Worm (Caenorhabditis elegans): ENCODE results near the gene unc-32.

Gene unc-32

ce11 chrIII:8926512-8926911 is 21.1 kb downstream of the unc-32 start:
- TF ChIP-seq nfya-1 (tag; optimal IDR thresholded peaks at IDR 0.05; ENCODE audit: insufficient read depth), result peak; percentile 28
- TF ChIP-seq egl-27 (tag; optimal IDR thresholded peaks at IDR 0.05), result no peak
- peak; percentile 7 for TF ChIP-seq mdl-1 (tag; optimal IDR thresholded peaks at IDR 0.05)

DNA sequence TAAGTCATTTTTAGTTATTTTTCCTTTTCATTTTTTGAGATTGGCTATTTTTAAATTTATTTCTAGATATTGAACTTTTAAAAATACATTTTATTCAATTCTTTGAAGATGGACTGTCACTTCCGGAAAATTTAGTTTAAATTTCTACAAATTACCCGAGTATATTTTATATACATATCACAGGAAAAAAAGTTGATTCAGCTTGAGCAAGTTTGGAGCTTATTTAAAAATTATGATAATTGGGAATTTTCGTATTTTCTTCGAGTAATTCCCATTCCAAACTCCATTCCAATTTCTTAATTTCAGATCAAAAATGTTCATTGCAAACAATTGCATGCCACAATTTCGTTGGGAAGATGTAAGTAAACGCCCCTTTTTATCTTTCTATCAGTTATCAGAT is 24.3 kb downstream of the unc-32 start, which contains the start of gene arrd-15:
arrd-15 (plus strand) TSS at position 301 of the 400 bp plus-strand sequence.
- TF ChIP-seq nhr-11 (tag; optimal IDR thresholded peaks at IDR 0.05) (no peak), tbx-2 (tag; optimal IDR thresholded peaks at IDR 0.05) (no peak), lsy-12 (tag; optimal IDR thresholded peaks at IDR 0.05) (no peak), pqm-1 (tag; optimal IDR thresholded peaks at IDR 0.05) (no peak)

- peak; percentile 74 for TF ChIP-seq lin-39 (tag; optimal IDR thresholded peaks at IDR 0.05)
- TF ChIP-seq nfya-1 (tag; optimal IDR thresholded peaks at IDR 0.05; ENCODE audit: insufficient read depth), result peak; percentile 5
- TF ChIP-seq snpc-4 (tag; optimal IDR thresholded peaks at IDR 0.05), result no peak
Observed at ce11 chrIII:8933696-8934095, 28.3 kb downstream of the unc-32 start.

ce11 chrIII:8934378-8934777 is 29.0 kb downstream of the unc-32 start:
- no peak for TF ChIP-seq eor-1 (tag; optimal IDR thresholded peaks at IDR 0.05)
- no peak for TF ChIP-seq nhr-28 (tag; optimal IDR thresholded peaks at IDR 0.05)
- TF ChIP-seq ceh-9 (tag; optimal IDR thresholded peaks at IDR 0.05), result no peak
- no peak for TF ChIP-seq ceh-28 (tag; optimal IDR thresholded peaks at IDR 0.05)
- no peak for TF ChIP-seq sea-2 (GFP tag; optimal IDR thresholded peaks at IDR 0.05)

DNA sequence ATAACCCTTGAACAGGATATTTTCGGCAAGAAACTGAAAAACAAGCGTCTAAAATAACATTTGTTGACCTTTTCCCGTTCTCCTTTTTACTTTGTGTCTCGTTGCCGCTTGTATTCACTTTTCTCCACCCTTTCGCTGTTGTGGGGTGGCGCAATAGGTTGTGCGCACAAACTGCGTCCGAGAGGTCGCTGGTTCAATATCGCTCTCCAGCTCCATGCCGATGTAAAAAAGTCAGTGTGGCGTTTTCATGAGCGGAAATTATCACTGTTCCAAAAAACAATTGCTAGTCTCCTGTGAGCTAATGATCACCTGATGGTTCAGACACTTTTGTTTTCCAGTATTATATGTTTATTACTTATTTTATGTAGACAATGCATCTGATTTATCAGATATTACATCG is 32.2 kb downstream of the unc-32 start:
- TF ChIP-seq ztf-11 (tag; optimal IDR thresholded peaks at IDR 0.05) (no peak), elt-2 (tag; optimal IDR thresholded peaks at IDR 0.05) (peak; percentile 62), ceh-82 (tag; optimal IDR thresholded peaks at IDR 0.05) (peak; percentile 9), eor-1 (tag; optimal IDR thresholded peaks at IDR 0.05) (no peak), R02D3.7 (tag; optimal IDR thresholded peaks at IDR 0.05) (no peak), nhr-25 (tag; optimal IDR thresholded peaks at IDR 0.05) (peak; percentile 26), fkh-10 (GFP tag; optimal IDR thresholded peaks at IDR 0.05) (no peak), nhr-11 (tag; optimal IDR thresholded peaks at IDR 0.05) (no peak), nhr-43 (tag; optimal IDR thresholded peaks at IDR 0.05; ENCODE audit: poor library complexity, severe bottlenecking) (peak; percentile 72), skn-1 (tag; optimal IDR thresholded peaks at IDR 0.05) (peak; percentile 78), nhr-12 (tag; optimal IDR thresholded peaks at IDR 0.05) (no peak), lin-39 (tag; optimal IDR thresholded peaks at IDR 0.05) (peak; percentile 82), daf-12 (tag; optimal IDR thresholded peaks at IDR 0.05) (no peak), snpc-4 (tag; optimal IDR thresholded peaks at IDR 0.05) (peak; percentile 41), sea-2 (GFP tag; optimal IDR thresholded peaks at IDR 0.05) (no peak), lin-15B (tag; optimal IDR thresholded peaks at IDR 0.05) (peak; percentile 39), egl-5 (tag; optimal IDR thresholded peaks at IDR 0.05) (peak; percentile 57), ceh-9 (tag; optimal IDR thresholded peaks at IDR 0.05) (no peak), elt-1 (tag; optimal IDR thresholded peaks at IDR 0.05) (no peak), nfya-1 (tag; optimal IDR thresholded peaks at IDR 0.05; ENCODE audit: insufficient read depth) (peak; percentile 71), ceh-16 (tag; optimal IDR thresholded peaks at IDR 0.05) (no peak), egl-27 (tag; optimal IDR thresholded peaks at IDR 0.05) (peak; percentile 20), elt-3 (tag; optimal IDR thresholded peaks at IDR 0.05) (no peak), tbx-2 (tag; optimal IDR thresholded peaks at IDR 0.05) (peak; percentile 67), ceh-28 (tag; optimal IDR thresholded peaks at IDR 0.05) (no peak), nhr-77 (tag; optimal IDR thresholded peaks at IDR 0.05) (no peak), unc-62 (GFP tag; optimal IDR thresholded peaks at IDR 0.05) (no peak), nhr-67 (tag; optimal IDR thresholded peaks at IDR 0.05) (no peak), hmg-11 (tag; optimal IDR thresholded peaks at IDR 0.05) (peak; percentile 90), unc-39 (tag; optimal IDR thresholded peaks at IDR 0.05) (no peak), nhr-76 (tag; optimal IDR thresholded peaks at IDR 0.05) (no peak), nhr-23 (tag; optimal IDR thresholded peaks at IDR 0.05) (no peak), lsy-12 (tag; optimal IDR thresholded peaks at IDR 0.05) (peak; percentile 65), ztf-4 (tag; optimal IDR thresholded peaks at IDR 0.05) (no peak)
